Fruit fly (Drosophila melanogaster): Measurements from ENCODE around the gene Alp1.

dm6 chr3L:21400206-21400605, 44.4 kb downstream of the Alp1 start:
- TF ChIP-seq CG15710 (tag; optimal IDR thresholded peaks at IDR 0.05) (no peak), EcR (GFP tag; optimal IDR thresholded peaks at IDR 0.05) (no peak), CG8301 (tag; optimal IDR thresholded peaks at IDR 0.05) (no peak), Ets98B (GFP tag; IDR thresholded peaks at IDR 0.05) (no peak), gl (tag; optimal IDR thresholded peaks at IDR 0.05) (no peak), Pif1B (GFP tag; optimal IDR thresholded peaks at IDR 0.05) (no peak)
